Worm (Caenorhabditis elegans) whole organism, late embryonic: ENCODE data around the gene clec-134.

ENCODE experiments used
- F13H6.1 ChIP-seq: sonication (generic microtip); optimal IDR thresholded peaks from 2 replicates; lab custom pipeline; 2016; ENCODE audit warnings: missing genetic modification characterization, missing compliant biosample characterization
- ceh-9 ChIP-seq: sonication (generic microtip); optimal IDR thresholded peaks from 2 replicates; lab custom pipeline; 2016; ENCODE audit warnings: mild to moderate bottlenecking, missing genetic modification characterization, inconsistent platforms, missing compliant biosample characterization
- elt-2 ChIP-seq: sonication (generic microtip); optimal IDR thresholded peaks from 2 replicates; lab custom pipeline; 2016; ENCODE audit warnings: missing genetic modification reagents, missing genetic modification characterization, missing compliant biosample characterization
- hlh-30 ChIP-seq: sonication (generic microtip); optimal IDR thresholded peaks from 2 replicates; lab custom pipeline; 2017; ENCODE audit warnings: antibody characterized with exemption, missing genetic modification characterization, missing compliant biosample characterization; ENCODE audit not compliant: insufficient read depth
- nhr-11 ChIP-seq: fragments of 150-350 bp; optimal IDR thresholded peaks from 2 replicates; lab custom pipeline; 2014; ENCODE audit warnings: missing biosample characterization, missing genetic modification characterization
- pag-3 ChIP-seq: sonication (generic microtip); optimal IDR thresholded peaks from 2 replicates; lab custom pipeline; 2016; ENCODE audit warnings: missing compliant biosample characterization, missing genetic modification characterization, borderline replicate concordance
- sox-4 ChIP-seq: sonication (generic microtip); optimal IDR thresholded peaks from 2 replicates; lab custom pipeline; 2017; ENCODE audit warnings: mild to moderate bottlenecking, missing genetic modification characterization, inconsistent platforms, missing compliant biosample characterization

- TF ChIP-seq nhr-11 (tag; lab: Kevin White, UChicago) (no peak), pag-3 (tag; lab: Kevin White, UChicago) (no peak), hlh-30 (tag; lab: Kevin White, UChicago) (no peak), F13H6.1 (tag; lab: Kevin White, UChicago) (no peak), ceh-9 (tag; lab: Kevin White, UChicago) (no peak), elt-2 (tag; lab: Kevin White, UChicago) (no peak), sox-4 (no peak)
Measured at ce11 chrII:3581752-3582151, 1.9 kb downstream of the clec-134 start, which contains the start of gene srh-59.
